Fruit fly (Drosophila melanogaster) whole organism, prepupa: ENCODE measurements around the gene Acsx1R.
A peak's percentile ranks its signal among the peaks of the same experiment; 100 is the strongest.

ENCODE experiments used
- CG10631 ChIP-seq: fragments of 200-800 bp; sonication (Bioruptor generic); optimal IDR thresholded peaks from 2 replicates; lab custom pipeline; 2016; ENCODE audit warnings: missing biosample characterization, missing genetic modification characterization
- CG10669 ChIP-seq: fragments of 200-800 bp; sonication (Bioruptor generic); optimal IDR thresholded peaks from 3 replicates; lab custom pipeline; 2018; ENCODE audit warnings: missing biosample characterization, mild to moderate bottlenecking, missing genetic modification characterization, moderate library complexity
- CG11902 ChIP-seq: fragments of 200-800 bp; sonication (Bioruptor generic); optimal IDR thresholded peaks from 3 replicates; lab custom pipeline; 2016; ENCODE audit warnings: missing biosample characterization, missing genetic modification characterization
- CG15336 ChIP-seq: fragments of 200-800 bp; sonication (Bioruptor generic); IDR thresholded peaks from 2 replicates; pipeline ENCODE4 v1.3.6; 2022; ENCODE audit warnings: missing biosample characterization, missing genetic modification characterization
- CG3032 ChIP-seq: fragments of 200-800 bp; optimal IDR thresholded peaks from 2 replicates; lab custom pipeline; 2019; ENCODE audit warnings: missing biosample characterization, mild to moderate bottlenecking, missing genetic modification characterization, moderate library complexity
- CG31627 ChIP-seq: fragments of 200-800 bp; sonication (Bioruptor generic); optimal IDR thresholded peaks from 3 replicates; lab custom pipeline; 2016; ENCODE audit warnings: missing biosample characterization, missing genetic modification characterization
- CG32006 ChIP-seq: fragments of 200-800 bp; sonication (Bioruptor generic); optimal IDR thresholded peaks from 3 replicates; lab custom pipeline; 2017; ENCODE audit warnings: missing biosample characterization, mild to moderate bottlenecking, missing genetic modification characterization
- CG3919 ChIP-seq: fragments of 200-800 bp; sonication (Bioruptor generic); optimal IDR thresholded peaks from 3 replicates; lab custom pipeline; 2016; ENCODE audit warnings: missing biosample characterization, missing genetic modification characterization
- CG4318 ChIP-seq: fragments of 200-800 bp; sonication (Bioruptor generic); optimal IDR thresholded peaks from 3 replicates; lab custom pipeline; 2017; ENCODE audit warnings: missing biosample characterization, mild to moderate bottlenecking, missing genetic modification characterization
- CG6276 ChIP-seq: fragments of 200-800 bp; sonication (Bioruptor generic); optimal IDR thresholded peaks from 2 replicates; lab custom pipeline; 2017; ENCODE audit warnings: missing biosample characterization, mild to moderate bottlenecking, missing genetic modification characterization
- CG6792 ChIP-seq: fragments of 200-800 bp; sonication (Bioruptor generic); optimal IDR thresholded peaks from 3 replicates; lab custom pipeline; 2016; ENCODE audit warnings: missing biosample characterization, missing genetic modification characterization
- CG6808 ChIP-seq: fragments of 200-800 bp; sonication (Bioruptor generic); optimal IDR thresholded peaks from 3 replicates; lab custom pipeline; 2017; ENCODE audit warnings: missing biosample characterization, missing genetic modification characterization, mild to moderate bottlenecking, moderate library complexity, missing genetic modification reagents
- CG6854 ChIP-seq: fragments of 200-800 bp; sonication (Bioruptor generic); optimal IDR thresholded peaks from 2 replicates; lab custom pipeline; 2017; ENCODE audit warnings: missing biosample characterization, mild to moderate bottlenecking, missing genetic modification characterization
- CG7368 ChIP-seq: fragments of 200-800 bp; sonication (Bioruptor generic); optimal IDR thresholded peaks from 3 replicates; lab custom pipeline; 2016; ENCODE audit warnings: missing biosample characterization, missing genetic modification characterization
- CG8119 ChIP-seq: fragments of 200-800 bp; sonication (Bioruptor generic); IDR thresholded peaks from 3 replicates; pipeline ENCODE4 v1.3.6; 2022; ENCODE audit warnings: missing biosample characterization, missing genetic modification characterization
- CG8319 ChIP-seq: fragments of 200-800 bp; sonication (Bioruptor generic); optimal IDR thresholded peaks from 3 replicates; lab custom pipeline; 2016; ENCODE audit warnings: missing biosample characterization, missing genetic modification characterization
- CG9139 ChIP-seq: fragments of 200-800 bp; sonication (Bioruptor generic); optimal IDR thresholded peaks from 3 replicates; lab custom pipeline; 2017; ENCODE audit warnings: missing biosample characterization, mild to moderate bottlenecking, missing genetic modification characterization
- Eip78C ChIP-seq: fragments of 200-800 bp; sonication (Bioruptor generic); peaks from one replicate; lab custom pipeline; 2016; ENCODE audit warnings: missing biosample characterization, missing genetic modification characterization
- Ets96B ChIP-seq: fragments of 200-800 bp; optimal IDR thresholded peaks from 2 replicates; lab custom pipeline; 2019; ENCODE audit warnings: missing biosample characterization, mild to moderate bottlenecking, missing genetic modification characterization, moderate library complexity
- Gug ChIP-seq: fragments of 200-800 bp; sonication (Bioruptor generic); IDR thresholded peaks from 2 replicates; pipeline ENCODE4 v1.3.6; 2022; ENCODE audit warnings: missing biosample characterization, missing genetic modification characterization
- Hr38 ChIP-seq: sonication (Bioruptor generic); optimal IDR thresholded peaks from 2 replicates; lab custom pipeline; 2016; ENCODE audit warnings: missing biosample characterization, missing genetic modification characterization
- Hr39 ChIP-seq: fragments of 200-800 bp; sonication (Bioruptor generic); optimal IDR thresholded peaks from 2 replicates; lab custom pipeline; 2016; ENCODE audit warnings: missing biosample characterization, missing genetic modification characterization
- Hr4 ChIP-seq: fragments of 200-800 bp; sonication (Bioruptor generic); optimal IDR thresholded peaks from 3 replicates; lab custom pipeline; 2016; ENCODE audit warnings: missing biosample characterization, missing genetic modification characterization
- Met ChIP-seq: fragments of 200-800 bp; sonication (Bioruptor generic); optimal IDR thresholded peaks from 3 replicates; lab custom pipeline; 2016; ENCODE audit warnings: missing biosample characterization, missing genetic modification characterization
- OdsH ChIP-seq: fragments of 200-800 bp; sonication (Bioruptor generic); optimal IDR thresholded peaks from 3 replicates; lab custom pipeline; 2016; ENCODE audit warnings: missing biosample characterization, missing genetic modification characterization
- Sox102F ChIP-seq: fragments of 200-800 bp; sonication (Bioruptor generic); optimal IDR thresholded peaks from 2 replicates; lab custom pipeline; 2016; ENCODE audit warnings: missing biosample characterization, mild to moderate bottlenecking, missing genetic modification characterization
- Sox14 ChIP-seq: fragments of 200-800 bp; sonication (Bioruptor generic); optimal IDR thresholded peaks from 3 replicates; lab custom pipeline; 2016; ENCODE audit warnings: missing biosample characterization, missing genetic modification characterization
- achi ChIP-seq: fragments of 200-800 bp; sonication (Bioruptor generic); optimal IDR thresholded peaks from 3 replicates; lab custom pipeline; 2016; ENCODE audit warnings: missing biosample characterization, missing genetic modification characterization
- acj6 ChIP-seq: fragments of 200-800 bp; sonication (Bioruptor generic); optimal IDR thresholded peaks from 3 replicates; lab custom pipeline; 2016; ENCODE audit warnings: missing biosample characterization, missing genetic modification characterization
- cyc ChIP-seq: fragments of 200-800 bp; sonication (Bioruptor generic); optimal IDR thresholded peaks from 3 replicates; lab custom pipeline; 2016; ENCODE audit warnings: missing biosample characterization, missing genetic modification characterization
- dsx ChIP-seq: fragments of 200-800 bp; optimal IDR thresholded peaks from 3 replicates; lab custom pipeline; 2019; ENCODE audit warnings: missing biosample characterization, mild to moderate bottlenecking, missing genetic modification characterization, moderate library complexity; ENCODE audit not compliant: poor library complexity, severe bottlenecking
- eg ChIP-seq: fragments of 200-800 bp; sonication (Bioruptor generic); IDR thresholded peaks from 3 replicates; pipeline ENCODE4 v1.3.6; 2022; ENCODE audit warnings: missing biosample characterization, missing genetic modification characterization
- esn ChIP-seq: fragments of 200-800 bp; sonication (Bioruptor generic); optimal IDR thresholded peaks from 2 replicates; lab custom pipeline; 2016; ENCODE audit warnings: missing biosample characterization, mild to moderate bottlenecking, missing genetic modification characterization, moderate library complexity
- fd85E ChIP-seq: fragments of 200-800 bp; sonication (Bioruptor generic); optimal IDR thresholded peaks from 3 replicates; lab custom pipeline; 2016; ENCODE audit warnings: missing biosample characterization, missing genetic modification characterization
- lz ChIP-seq: fragments of 200-800 bp; sonication (Bioruptor generic); optimal IDR thresholded peaks from 3 replicates; lab custom pipeline; 2016; ENCODE audit warnings: missing biosample characterization, missing genetic modification characterization
- net ChIP-seq: fragments of 200-800 bp; sonication (Bioruptor generic); optimal IDR thresholded peaks from 3 replicates; lab custom pipeline; 2016; ENCODE audit warnings: missing biosample characterization, missing genetic modification characterization
- pdm3 ChIP-seq: fragments of 200-800 bp; sonication (Bioruptor generic); optimal IDR thresholded peaks from 3 replicates; lab custom pipeline; 2016; ENCODE audit warnings: missing biosample characterization, missing genetic modification characterization
- salr ChIP-seq, 2 experiments: fragments of 200-800 bp; sonication (Bioruptor generic); optimal IDR thresholded peaks; 3 replicates each; lab custom pipeline; 2016 to 2018; ENCODE audit warnings: missing biosample characterization in 2 of 2, missing genetic modification characterization in 2 of 2, mild to moderate bottlenecking in 1 of 2
- spab ChIP-seq: fragments of 200-800 bp; sonication (Bioruptor generic); optimal IDR thresholded peaks from 2 replicates; lab custom pipeline; 2017; ENCODE audit warnings: missing biosample characterization, mild to moderate bottlenecking, missing genetic modification characterization, missing genetic modification reagents
- ss ChIP-seq, 2 experiments: fragments of 200-800 bp; sonication (Bioruptor generic); optimal IDR thresholded peaks; 2 replicates in 1 of 2; 3 replicates in 1 of 2; lab custom pipeline; 2017 to 2018; ENCODE audit warnings: mild to moderate bottlenecking in 2 of 2, missing biosample characterization in 2 of 2, missing genetic modification characterization in 2 of 2, moderate library complexity in 1 of 2
- topi ChIP-seq: fragments of 200-800 bp; sonication (Bioruptor generic); optimal IDR thresholded peaks from 3 replicates; lab custom pipeline; 2016; ENCODE audit warnings: missing biosample characterization, missing genetic modification characterization
- vri ChIP-seq: fragments of 200-800 bp; sonication (Bioruptor generic); optimal IDR thresholded peaks from 3 replicates; lab custom pipeline; 2016; ENCODE audit warnings: missing biosample characterization, mild to moderate bottlenecking, missing genetic modification characterization

The Acsx1R gene

DNA sequence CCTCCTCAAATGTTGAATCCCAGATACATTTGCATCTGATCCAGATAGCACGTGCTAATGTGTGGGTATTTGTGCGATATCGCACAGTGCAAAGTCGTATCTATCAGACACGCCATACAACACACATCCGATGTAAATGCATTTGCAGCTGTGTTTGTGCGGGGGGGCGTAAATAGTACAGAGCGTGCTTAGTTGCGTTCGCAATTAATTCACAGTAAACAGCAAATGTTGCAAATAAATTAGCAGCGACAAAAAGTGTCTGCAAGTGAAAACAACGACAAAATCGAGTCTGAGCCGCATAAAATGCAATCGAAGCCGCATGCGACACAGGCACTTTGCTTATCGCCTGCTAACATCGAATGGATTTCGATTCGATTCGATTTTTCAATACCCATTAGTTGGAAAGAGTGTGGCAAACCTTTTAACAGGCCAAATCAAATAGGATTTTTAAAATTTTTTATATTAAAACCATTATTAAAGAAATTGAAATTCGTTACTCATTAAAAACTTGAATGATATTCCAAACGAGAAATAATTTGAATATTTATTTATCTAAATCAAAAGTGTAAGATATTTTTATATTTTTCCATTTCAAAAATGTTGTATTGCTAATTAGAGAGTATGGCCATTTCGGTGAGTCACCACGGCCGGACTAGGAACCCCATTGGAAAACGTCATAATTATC is 30.8 kb upstream of the Acsx1R start:
- TF ChIP-seq fd85E (GFP tag; lab: Kevin White, UChicago) (no peak), CG8119 (GFP tag; lab: Robert Waterston, UW) (peak; percentile 58), ss (GFP tag; optimal IDR thresholded peaks at IDR 0.05; lab: Kevin White, UChicago) (peak in 1 of 2 experiments; percentile 1), achi (GFP tag; lab: Kevin White, UChicago) (peak; percentile 37), CG15336 (GFP tag; lab: Robert Waterston, UW) (peak; percentile 49; the same call in 1 of the 2 replicates), cyc (GFP tag; lab: Kevin White, UChicago) (no peak), dsx (no peak), CG3032 (tag; lab: Kevin White, UChicago) (peak; percentile 41), topi (GFP tag; lab: Kevin White, UChicago) (no peak), OdsH (GFP tag; lab: Kevin White, UChicago) (peak; percentile 49), eg (GFP tag; lab: Robert Waterston, UW) (no peak; the same call in 1 of the 3 replicates), Sox102F (no peak), lz (no peak), CG6854 (GFP tag; lab: Kevin White, UChicago) (no peak), Eip78C (GFP tag; lab: Kevin White, UChicago) (peak; percentile 69), CG10631 (peak; percentile 30), esn (GFP tag; lab: Kevin White, UChicago) (peak; percentile 4), CG6276 (peak; percentile 30), Sox14 (GFP tag; lab: Kevin White, UChicago) (no peak), net (GFP tag; lab: Kevin White, UChicago) (peak; percentile 27), Hr4 (GFP tag; lab: Kevin White, UChicago) (peak; percentile 70), pdm3 (peak; percentile 57), spab (GFP tag; lab: Kevin White, UChicago) (peak; percentile 29), CG32006 (peak; percentile 89), CG6808 (GFP tag; lab: Kevin White, UChicago) (no peak), CG11902 (GFP tag; lab: Kevin White, UChicago) (no peak), acj6 (GFP tag; lab: Kevin White, UChicago) (peak; percentile 40), salr (GFP tag; optimal IDR thresholded peaks at IDR 0.05; lab: Kevin White, UChicago) (peak in 1 of 2 experiments; percentile 68), CG4318 (GFP tag; lab: Kevin White, UChicago) (peak; percentile 56), Gug (GFP tag; lab: Robert Waterston, UW) (peak; percentile 46), Hr39 (GFP tag; lab: Kevin White, UChicago) (no peak), CG7368 (GFP tag; lab: Kevin White, UChicago) (no peak), Ets96B (tag; lab: Kevin White, UChicago) (no peak), Met (GFP tag; lab: Kevin White, UChicago) (peak; percentile 15), CG31627 (GFP tag; lab: Kevin White, UChicago) (no peak)

DNA sequence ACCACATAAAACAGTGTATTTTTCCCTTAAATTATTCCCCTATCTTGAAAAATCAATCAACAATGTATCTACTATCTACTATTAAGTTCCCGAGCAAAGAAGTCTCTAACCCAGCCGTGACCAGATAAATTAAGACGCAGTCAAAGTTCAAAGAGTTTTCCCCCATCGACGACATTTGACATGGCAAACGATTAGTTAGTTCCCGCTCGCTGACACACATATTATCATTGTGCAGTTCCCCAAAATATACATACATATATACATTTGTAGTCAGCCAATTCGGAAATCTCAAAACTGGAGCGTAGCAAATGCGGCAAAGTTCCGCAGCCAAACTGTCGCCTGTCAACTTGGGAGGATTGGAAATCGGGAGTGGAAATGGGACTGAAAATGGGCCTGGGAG is 30.1 kb upstream of the Acsx1R start:
- TF ChIP-seq CG6792 (GFP tag; lab: Kevin White, UChicago) (no peak), vri (GFP tag; lab: Kevin White, UChicago) (no peak), pdm3 (no peak), CG10669 (GFP tag; lab: Kevin White, UChicago) (no peak)

DNA sequence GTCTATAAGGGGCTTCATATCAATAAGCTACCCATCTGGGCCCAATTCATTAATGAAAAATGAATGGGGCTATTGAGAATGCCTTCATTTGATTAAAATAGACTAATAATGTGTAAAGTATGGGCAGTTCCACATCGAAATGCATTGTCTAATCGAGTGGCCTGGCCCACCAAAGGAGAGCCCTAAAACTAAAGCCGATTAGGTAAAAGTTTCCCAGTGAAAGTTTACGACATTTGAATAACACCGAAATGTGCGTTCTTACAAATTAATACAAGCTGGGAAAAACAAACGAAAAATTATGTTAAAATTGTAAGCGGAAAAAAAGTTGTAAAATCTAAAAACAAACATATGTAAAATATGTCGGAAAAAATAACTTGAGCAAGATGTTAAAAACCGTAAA is 27.8 kb upstream of the Acsx1R start:
- TF ChIP-seq CG9139 (GFP tag; lab: Kevin White, UChicago) (no peak), Hr38 (no peak), CG8319 (GFP tag; lab: Kevin White, UChicago) (no peak), Hr4 (GFP tag; lab: Kevin White, UChicago) (no peak), CG3919 (GFP tag; lab: Kevin White, UChicago) (no peak), lz (no peak)
